Worm (Caenorhabditis elegans): ENCODE data around the gene Y24D9A.6.

DNA sequence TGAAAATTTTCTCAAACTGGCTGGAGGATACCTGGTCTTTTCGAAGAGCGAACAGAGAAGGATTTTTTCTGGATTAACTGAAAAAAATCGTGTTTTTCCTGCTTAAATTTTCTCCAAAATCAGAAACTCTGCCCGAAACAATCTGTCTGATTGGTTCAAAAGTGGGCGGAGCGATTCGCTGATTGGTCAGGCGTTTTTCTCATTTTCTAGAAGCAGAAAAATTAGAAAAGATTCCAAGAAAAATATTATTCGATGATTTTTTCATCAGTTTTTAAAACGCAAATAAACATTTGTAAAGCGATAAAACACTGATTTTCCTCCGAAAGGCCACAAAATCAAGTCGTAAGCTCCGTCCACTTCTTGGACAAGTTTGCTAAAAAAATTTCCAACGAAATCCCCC is 1.3 kb downstream of the Y24D9A.6 start:
- TF ChIP-seq ztf-11 (tag; optimal IDR thresholded peaks at IDR 0.05) = no peak
- no peak for TF ChIP-seq nhr-12 (tag; optimal IDR thresholded peaks at IDR 0.05)
- TF ChIP-seq fos-1 (tag; optimal IDR thresholded peaks at IDR 0.05) = no peak
- TF ChIP-seq lin-11 (tag; optimal IDR thresholded peaks at IDR 0.05) = no peak
- TF ChIP-seq lin-39 (tag; optimal IDR thresholded peaks at IDR 0.05) = no peak
- TF ChIP-seq egl-27 (tag; optimal IDR thresholded peaks at IDR 0.05) = no peak
- TF ChIP-seq aly-2 (tag; optimal IDR thresholded peaks at IDR 0.05) = no peak
- no peak for TF ChIP-seq gmeb-1 (tag; optimal IDR thresholded peaks at IDR 0.05)
- no peak for TF ChIP-seq alr-1 (tag; optimal IDR thresholded peaks at IDR 0.05)
- TF ChIP-seq ceh-16 (tag; optimal IDR thresholded peaks at IDR 0.05) = no peak
- TF ChIP-seq elt-1 (tag; optimal IDR thresholded peaks at IDR 0.05) = no peak
- TF ChIP-seq unc-39 (tag; optimal IDR thresholded peaks at IDR 0.05) = no peak
